Worm (Caenorhabditis elegans) whole organism, young adult: Measurements from ENCODE around the gene spl-3.

Experiments
- B0035.1 ChIP-seq: sonication (generic microtip); optimal IDR thresholded peaks from 2 replicates; lab custom pipeline; 2016; ENCODE audit warnings: missing genetic modification characterization, mild to moderate bottlenecking, missing compliant biosample characterization, missing genotype, missing genetic modification reagents
- C06A6.2 ChIP-seq: fragments of 200-800 bp; sonication (Bioruptor generic); conservative IDR thresholded peaks from 2 replicates; pipeline ENCODE4 v1.3.6; 2022; ENCODE audit warnings: missing genetic modification characterization, missing compliant biosample characterization
- F23B12.7 ChIP-seq: sonication (generic microtip); optimal IDR thresholded peaks from 2 replicates; lab custom pipeline; 2017; ENCODE audit warnings: missing genetic modification characterization, mild to moderate bottlenecking, missing compliant biosample characterization, antibody characterized with exemption, moderate library complexity; ENCODE audit not compliant: insufficient read depth
- F33H1.4 ChIP-seq: fragments of 200-800 bp; sonication (Bioruptor generic); IDR thresholded peaks from 2 replicates; pipeline ENCODE4 v1.3.6; 2022; ENCODE audit warnings: missing genetic modification reagents, missing genetic modification characterization, missing compliant biosample characterization
- F49E8.2 ChIP-seq: sonication (generic microtip); optimal IDR thresholded peaks from 3 replicates; lab custom pipeline; 2017; ENCODE audit warnings: missing genetic modification characterization, mild to moderate bottlenecking, missing compliant biosample characterization, antibody characterized with exemption, moderate library complexity; ENCODE audit not compliant: insufficient read depth
- F52B5.7 ChIP-seq: sonication (generic microtip); optimal IDR thresholded peaks from 2 replicates; lab custom pipeline; 2016; ENCODE audit warnings: mild to moderate bottlenecking, missing genetic modification characterization, missing compliant biosample characterization
- F57C9.4 ChIP-seq: sonication (generic microtip); optimal IDR thresholded peaks from 2 replicates; lab custom pipeline; 2017; ENCODE audit warnings: mild to moderate bottlenecking, missing genetic modification characterization, missing compliant biosample characterization
- Y53G8AR.9 ChIP-seq: fragments of 200-800 bp; sonication (Bioruptor generic); conservative IDR thresholded peaks from 2 replicates; pipeline ENCODE4 v1.3.6; 2022; ENCODE audit warnings: missing genetic modification reagents, missing genetic modification characterization, missing compliant biosample characterization
- Y56A3A.18 ChIP-seq: fragments of 200-800 bp; sonication (Bioruptor generic); IDR thresholded peaks from 2 replicates; pipeline ENCODE4 v1.3.6; 2022; ENCODE audit warnings: missing genetic modification reagents, missing genetic modification characterization, missing compliant biosample characterization
- Y67H2A.10 ChIP-seq: fragments of 200-800 bp; sonication (Bioruptor generic); conservative IDR thresholded peaks from 2 replicates; pipeline ENCODE4 v1.3.6; 2022; ENCODE audit warnings: missing genetic modification reagents, missing genetic modification characterization, missing compliant biosample characterization
- ZK185.1 ChIP-seq: sonication (generic microtip); optimal IDR thresholded peaks from 2 replicates; lab custom pipeline; 2016; ENCODE audit warnings: mild to moderate bottlenecking, missing genetic modification characterization, missing compliant biosample characterization; ENCODE audit not compliant: poor library complexity, severe bottlenecking
- akir-1 ChIP-seq: fragments of 200-800 bp; sonication (Bioruptor generic); optimal IDR thresholded peaks from 2 replicates; lab custom pipeline; 2018; ENCODE audit warnings: mild to moderate bottlenecking, missing genetic modification characterization, moderate library complexity, missing compliant biosample characterization
- ama-1 ChIP-seq, 3 experiments: fragments of 150-350 bp in 1 of 3; sonication (generic microtip) in 2 of 3; optimal IDR thresholded peaks; 2 replicates each; lab custom pipeline; 2014 to 2018; ENCODE audit warnings: missing biosample characterization in 2 of 3, missing genetic modification characterization in 2 of 3, missing genetic modification reagents in 2 of 3
- aptf-2 ChIP-seq: fragments of 200-800 bp; sonication (Bioruptor generic); conservative IDR thresholded peaks from 2 replicates; pipeline ENCODE4 v1.3.6; 2022; ENCODE audit warnings: missing genetic modification reagents, missing genetic modification characterization, missing compliant biosample characterization
- atf-7 ChIP-seq: sonication (generic microtip); optimal IDR thresholded peaks from 2 replicates; lab custom pipeline; 2017; ENCODE audit warnings: mild to moderate bottlenecking, missing genetic modification characterization, missing compliant biosample characterization
- athp-1 ChIP-seq: sonication (generic microtip); optimal IDR thresholded peaks from 2 replicates; lab custom pipeline; 2017; ENCODE audit warnings: mild to moderate bottlenecking, missing genetic modification characterization, missing compliant biosample characterization
- attf-5 ChIP-seq: fragments of 200-800 bp; sonication (Bioruptor generic); optimal IDR thresholded peaks from 2 replicates; lab custom pipeline; 2018; ENCODE audit warnings: mild to moderate bottlenecking, missing genetic modification characterization, missing compliant biosample characterization
- attf-6 ChIP-seq: fragments of 200-800 bp; sonication (Bioruptor generic); IDR thresholded peaks from 2 replicates; pipeline ENCODE4 v1.3.6; 2022; ENCODE audit warnings: missing genetic modification reagents, missing genetic modification characterization, missing compliant biosample characterization
- cebp-1 ChIP-seq, 2 experiments: fragments of 200-800 bp in 1 of 2; sonication (Bioruptor generic) in 1 of 2; sonication (generic microtip) in 1 of 2; IDR thresholded peaks in 1 of 2; optimal IDR thresholded peaks in 1 of 2; 2 replicates each; pipeline versions ENCODE4 v1.3.6 to Lab custom; 2017 to 2022; ENCODE audit warnings: missing compliant biosample characterization in 2 of 2, missing genetic modification characterization in 2 of 2, mild to moderate bottlenecking in 1 of 2, missing genetic modification reagents in 1 of 2, moderate library complexity in 1 of 2
- cebp-2 ChIP-seq: fragments of 200-800 bp; sonication (Bioruptor generic); IDR thresholded peaks from 2 replicates; pipeline ENCODE4 v1.3.6; 2022; ENCODE audit warnings: missing genetic modification characterization, missing compliant biosample characterization
- ceh-79 ChIP-seq: sonication (generic microtip); optimal IDR thresholded peaks from 2 replicates; lab custom pipeline; 2017; ENCODE audit warnings: mild to moderate bottlenecking, missing genetic modification characterization, missing compliant biosample characterization
- die-1 ChIP-seq: sonication (generic microtip); optimal IDR thresholded peaks from 2 replicates; lab custom pipeline; 2016; ENCODE audit warnings: missing genotype, mild to moderate bottlenecking, missing genetic modification characterization, missing compliant biosample characterization
- dpl-1 ChIP-seq: fragments of 150-350 bp; optimal IDR thresholded peaks from 2 replicates; lab custom pipeline; 2014; ENCODE audit warnings: missing biosample characterization, missing genetic modification reagents, missing genetic modification characterization
- efl-1 ChIP-seq: fragments of 150-350 bp; optimal IDR thresholded peaks from 2 replicates; lab custom pipeline; 2014; ENCODE audit warnings: missing biosample characterization, missing genetic modification reagents, missing genetic modification characterization
- egrh-3 ChIP-seq: fragments of 200-800 bp; sonication (Bioruptor generic); IDR thresholded peaks from 2 replicates; pipeline ENCODE4 v1.3.6; 2022; ENCODE audit warnings: missing genetic modification reagents, missing genetic modification characterization, missing compliant biosample characterization
- him-1 ChIP-seq: sonication (generic microtip); optimal IDR thresholded peaks from 2 replicates; lab custom pipeline; 2016; ENCODE audit warnings: missing genotype, missing genetic modification reagents, missing genetic modification characterization, missing compliant biosample characterization
- hlh-12 ChIP-seq: sonication (generic microtip); optimal IDR thresholded peaks from 2 replicates; lab custom pipeline; 2016; ENCODE audit warnings: missing genetic modification characterization, missing compliant biosample characterization
- hmg-20 ChIP-seq: fragments of 200-800 bp; sonication (Bioruptor generic); IDR thresholded peaks from 2 replicates; pipeline ENCODE4 v1.3.6; 2022; ENCODE audit warnings: missing genetic modification reagents, missing genetic modification characterization, missing compliant biosample characterization
- let-526 ChIP-seq: fragments of 200-800 bp; sonication (Bioruptor generic); IDR thresholded peaks from 2 replicates; pipeline ENCODE4 v1.3.6; 2022; ENCODE audit warnings: missing genetic modification reagents, missing genetic modification characterization, missing compliant biosample characterization
- let-607 ChIP-seq, 2 experiments: fragments of 200-800 bp in 1 of 2; sonication (Bioruptor generic) in 1 of 2; sonication (generic microtip) in 1 of 2; optimal IDR thresholded peaks; 2 replicates each; lab custom pipeline; 2016 to 2018; ENCODE audit warnings: mild to moderate bottlenecking in 2 of 2, missing compliant biosample characterization in 2 of 2, missing genetic modification characterization in 2 of 2, moderate library complexity in 2 of 2, missing genotype in 1 of 2
- lin-26 ChIP-seq: fragments of 200-800 bp; sonication (Bioruptor generic); IDR thresholded peaks from 2 replicates; pipeline ENCODE4 v1.3.6; 2022; ENCODE audit warnings: missing genetic modification reagents, missing genetic modification characterization, missing compliant biosample characterization
- lin-40 ChIP-seq: sonication (generic microtip); optimal IDR thresholded peaks from 2 replicates; lab custom pipeline; 2016; ENCODE audit warnings: missing genetic modification characterization, mild to moderate bottlenecking, missing compliant biosample characterization, missing genotype, missing genetic modification reagents
- lin-54 ChIP-seq: fragments of 200-800 bp; sonication (Bioruptor generic); optimal IDR thresholded peaks from 2 replicates; lab custom pipeline; 2018; ENCODE audit warnings: mild to moderate bottlenecking, missing genetic modification characterization, missing compliant biosample characterization
- madf-6 ChIP-seq: fragments of 200-800 bp; sonication (Bioruptor generic); IDR thresholded peaks from 2 replicates; pipeline ENCODE4 v1.3.6; 2022; ENCODE audit warnings: missing genetic modification reagents, missing genetic modification characterization, missing compliant biosample characterization
- mcd-1 ChIP-seq: fragments of 200-800 bp; sonication (Bioruptor generic); IDR thresholded peaks from 2 replicates; pipeline ENCODE4 v1.3.6; 2022; ENCODE audit warnings: missing genetic modification reagents, missing genetic modification characterization, missing compliant biosample characterization
- nfya-1 ChIP-seq: sonication (generic microtip); optimal IDR thresholded peaks from 2 replicates; lab custom pipeline; 2017; ENCODE audit warnings: antibody characterized with exemption, missing compliant biosample characterization, missing genetic modification characterization, borderline replicate concordance; ENCODE audit not compliant: insufficient read depth
- pha-4 ChIP-seq: fragments of 150-350 bp; sonication (generic microtip); optimal IDR thresholded peaks from 2 replicates; lab custom pipeline; 2014; ENCODE audit warnings: missing biosample characterization, missing genetic modification reagents, missing genetic modification characterization
- sdz-38 ChIP-seq: sonication (generic microtip); optimal IDR thresholded peaks from 2 replicates; lab custom pipeline; 2016; ENCODE audit warnings: missing genotype, missing genetic modification characterization, missing compliant biosample characterization
- snpc-1.3 ChIP-seq: sonication (generic microtip); optimal IDR thresholded peaks from 2 replicates; lab custom pipeline; 2017; ENCODE audit warnings: missing genetic modification characterization, mild to moderate bottlenecking, missing compliant biosample characterization, antibody characterized with exemption, moderate library complexity, missing genotype, missing genetic modification reagents; ENCODE audit not compliant: insufficient read depth
- somi-1 ChIP-seq: fragments of 200-800 bp; sonication (Bioruptor generic); optimal IDR thresholded peaks from 2 replicates; lab custom pipeline; 2018; ENCODE audit warnings: mild to moderate bottlenecking, missing genetic modification characterization, missing compliant biosample characterization
- tbp1 ChIP-seq: fragments of 200-800 bp; sonication (Bioruptor generic); optimal IDR thresholded peaks from 2 replicates; lab custom pipeline; 2018; ENCODE audit warnings: mild to moderate bottlenecking, missing genetic modification characterization, missing compliant biosample characterization
- tlf-1 ChIP-seq: fragments of 200-800 bp; sonication (Bioruptor generic); optimal IDR thresholded peaks from 2 replicates; lab custom pipeline; 2018; ENCODE audit warnings: mild to moderate bottlenecking, missing genetic modification characterization, missing compliant biosample characterization
- ztf-28 ChIP-seq: fragments of 200-800 bp; sonication (Bioruptor generic); IDR thresholded peaks from 2 replicates; pipeline ENCODE4 v1.3.6; 2022; ENCODE audit warnings: missing genetic modification reagents, missing genetic modification characterization, missing compliant biosample characterization

Gene spl-3

ce11 chrIV:1234780-1235179, 41.9 kb downstream of the spl-3 start:
- no peak for TF ChIP-seq Y67H2A.10 (GFP tag; lab: Robert Waterston, UW)
- TF ChIP-seq him-1: no peak
- no peak for TF ChIP-seq let-526 (GFP tag; lab: Robert Waterston, UW)
- TF ChIP-seq F57C9.4 (tag; lab: Kevin White, UChicago): no peak
- TF ChIP-seq cebp-2 (GFP tag; lab: Robert Waterston, UW): no peak
- no peak for TF ChIP-seq egrh-3 (GFP tag; lab: Robert Waterston, UW)
- TF ChIP-seq B0035.1 (tag; lab: Kevin White, UChicago): no peak
- no peak for TF ChIP-seq akir-1 (GFP tag; lab: Kevin White, UChicago)
- TF ChIP-seq, all 124 proteins: peak for 0

- no peak for TF ChIP-seq aptf-2 (GFP tag; lab: Robert Waterston, UW)
- no peak for TF ChIP-seq tlf-1 (GFP tag; lab: Kevin White, UChicago)
- TF ChIP-seq madf-6: no peak
- TF ChIP-seq hlh-12 (tag; lab: Kevin White, UChicago): no peak
- no peak for TF ChIP-seq F49E8.2 (tag; lab: Kevin White, UChicago)
- TF ChIP-seq cebp-1 (GFP tag; IDR thresholded peaks at IDR 0.05; lab: Robert Waterston, UW): no peak
- TF ChIP-seq cebp-1 (tag; optimal IDR thresholded peaks at IDR 0.05; lab: Kevin White, UChicago): no peak
Measured at ce11 chrIV:1235785-1236184, 42.9 kb downstream of the spl-3 start.

- no peak for TF ChIP-seq athp-1 (tag; lab: Kevin White, UChicago)
- TF ChIP-seq attf-5: no peak
- no peak for TF ChIP-seq atf-7
- no peak for TF ChIP-seq attf-6 (GFP tag; lab: Robert Waterston, UW)
- TF ChIP-seq F33H1.4: no peak
- TF ChIP-seq pha-4 (tag; lab: Kevin White, UChicago): no peak
- TF ChIP-seq ceh-79 (tag; lab: Kevin White, UChicago): no peak
- TF ChIP-seq B0035.1 (tag; lab: Kevin White, UChicago): no peak
- TF ChIP-seq tbp1: no peak
- TF ChIP-seq sdz-38 (tag; lab: Kevin White, UChicago): no peak
- TF ChIP-seq lin-40: no peak
- TF ChIP-seq snpc-1.3 (tag; lab: Kevin White, UChicago): no peak
- no peak for TF ChIP-seq Y53G8AR.9 (GFP tag; lab: Robert Waterston, UW)
- TF ChIP-seq C06A6.2 (GFP tag; lab: Robert Waterston, UW): no peak
- TF ChIP-seq die-1 (tag; lab: Kevin White, UChicago): no peak
- TF ChIP-seq somi-1 (GFP tag; lab: Kevin White, UChicago): no peak
- no peak for TF ChIP-seq ZK185.1 (tag; lab: Kevin White, UChicago)
- no peak for TF ChIP-seq nfya-1 (tag; lab: Kevin White, UChicago)
- TF ChIP-seq F49E8.2 (tag; lab: Kevin White, UChicago): no peak
Measured at ce11 chrIV:1238147-1238546, 45.3 kb downstream of the spl-3 start.

ce11 chrIV:1239686-1240085, 46.8 kb downstream of the spl-3 start, which contains the start of gene F38A1.8:
Gene F38A1.8, minus strand, starts transcription at chrIV:1239852.
- peak; percentile 47 for TF ChIP-seq efl-1
- peak; percentile 45 for TF ChIP-seq him-1
- peak; percentile 97 to 98 for TF ChIP-seq let-607 (tag; optimal IDR thresholded peaks at IDR 0.05; lab: Kevin White, UChicago)
- peak; percentile 56 for TF ChIP-seq lin-54 (GFP tag; lab: Kevin White, UChicago)
- TF ChIP-seq hmg-20 (GFP tag; lab: Robert Waterston, UW): no peak
- no peak for TF ChIP-seq ama-1 (optimal IDR thresholded peaks at IDR 0.05; lab: Kevin White, UChicago)
- no peak for TF ChIP-seq ama-1 (GFP tag; optimal IDR thresholded peaks at IDR 0.05; lab: Kevin White, UChicago)
- no peak for TF ChIP-seq F52B5.7 (tag; lab: Kevin White, UChicago)
- TF ChIP-seq somi-1 (GFP tag; lab: Kevin White, UChicago): no peak
- TF ChIP-seq ztf-28 (GFP tag; lab: Robert Waterston, UW): no peak
- TF ChIP-seq dpl-1 (GFP tag; lab: Kevin White, UChicago): peak; percentile 41
- TF ChIP-seq lin-26: no peak
- peak; percentile 6 for TF ChIP-seq F23B12.7 (tag; lab: Kevin White, UChicago)
- TF ChIP-seq Y56A3A.18: no peak
- peak; percentile 50; the same call in 1 of the 2 replicates for TF ChIP-seq mcd-1 (GFP tag; lab: Robert Waterston, UW)
- TF ChIP-seq, all 124 proteins: peak for 7
